Worm (Caenorhabditis elegans) whole organism, mixed stage, embryonic: ENCODE results near the gene nhr-177.

Source experiments
- M03D4.4 ChIP-seq: sonication (generic microtip); optimal IDR thresholded peaks from 2 replicates; lab custom pipeline; 2017; ENCODE audit warnings: mild to moderate bottlenecking, missing genetic modification characterization, missing compliant biosample characterization
- blmp-1 ChIP-seq: fragments of 150-350 bp; optimal IDR thresholded peaks from 2 replicates; lab custom pipeline; 2014; ENCODE audit warnings: missing biosample characterization, missing genetic modification characterization
- ceh-39 ChIP-seq: fragments of 150-350 bp; optimal IDR thresholded peaks from 2 replicates; lab custom pipeline; 2014; ENCODE audit warnings: missing biosample characterization, missing genetic modification characterization
- ceh-43 ChIP-seq: fragments of 200-800 bp; sonication (Bioruptor generic); optimal IDR thresholded peaks from 2 replicates; lab custom pipeline; 2018; ENCODE audit warnings: mild to moderate bottlenecking, missing genetic modification characterization, moderate library complexity, missing compliant biosample characterization
- ceh-83 ChIP-seq: fragments of 200-800 bp; sonication (Bioruptor generic); optimal IDR thresholded peaks from 2 replicates; lab custom pipeline; 2018; ENCODE audit warnings: mild to moderate bottlenecking, missing genetic modification characterization, missing compliant biosample characterization
- ces-1 ChIP-seq: fragments of 150-350 bp; optimal IDR thresholded peaks from 2 replicates; lab custom pipeline; 2014; ENCODE audit warnings: missing biosample characterization, missing genetic modification reagents, missing genetic modification characterization
- cnd-1 ChIP-seq: fragments of 200-800 bp; sonication (Bioruptor generic); optimal IDR thresholded peaks from 2 replicates; lab custom pipeline; 2018; ENCODE audit warnings: mild to moderate bottlenecking, missing genetic modification characterization, missing compliant biosample characterization
- drap-1 ChIP-seq: fragments of 200-800 bp; sonication (Bioruptor generic); optimal IDR thresholded peaks from 3 replicates; lab custom pipeline; 2018; ENCODE audit warnings: mild to moderate bottlenecking, missing genetic modification characterization, missing compliant biosample characterization
- elt-1 ChIP-seq: sonication (generic microtip); optimal IDR thresholded peaks from 2 replicates; lab custom pipeline; 2017; ENCODE audit warnings: missing genetic modification characterization, mild to moderate bottlenecking, missing compliant biosample characterization, antibody characterized with exemption, moderate library complexity, borderline replicate concordance; ENCODE audit not compliant: insufficient read depth
- flh-1 ChIP-seq: fragments of 200-800 bp; sonication (Bioruptor generic); optimal IDR thresholded peaks from 2 replicates; lab custom pipeline; 2018; ENCODE audit warnings: mild to moderate bottlenecking, missing genetic modification characterization, moderate library complexity, missing compliant biosample characterization
- ham-2 ChIP-seq: fragments of 200-800 bp; sonication (Bioruptor generic); optimal IDR thresholded peaks from 2 replicates; lab custom pipeline; 2018; ENCODE audit warnings: mild to moderate bottlenecking, missing genetic modification characterization, missing compliant biosample characterization
- hlh-1 ChIP-seq: fragments of 150-350 bp; optimal IDR thresholded peaks from 2 replicates; lab custom pipeline; 2014; ENCODE audit warnings: missing biosample characterization, missing genetic modification reagents, missing genetic modification characterization
- lin-13 ChIP-seq: fragments of 150-350 bp; optimal IDR thresholded peaks from 2 replicates; lab custom pipeline; 2014; ENCODE audit warnings: missing biosample characterization, missing genetic modification characterization
- lin-32 ChIP-seq: fragments of 200-800 bp; sonication (Bioruptor generic); optimal IDR thresholded peaks from 2 replicates; lab custom pipeline; 2018; ENCODE audit warnings: mild to moderate bottlenecking, missing genetic modification characterization, missing compliant biosample characterization
- lsy-2 ChIP-seq: fragments of 150-350 bp; optimal IDR thresholded peaks from 2 replicates; lab custom pipeline; 2014; ENCODE audit warnings: missing biosample characterization, missing genetic modification characterization
- mab-5 ChIP-seq: fragments of 150-350 bp; optimal IDR thresholded peaks from 2 replicates; lab custom pipeline; 2014; ENCODE audit warnings: missing biosample characterization, missing genetic modification characterization
- mep-1 ChIP-seq: fragments of 150-350 bp; optimal IDR thresholded peaks from 2 replicates; lab custom pipeline; 2017; ENCODE audit warnings: missing biosample characterization, missing genetic modification reagents, missing genetic modification characterization, inconsistent platforms
- nhr-2 ChIP-seq: fragments of 150-350 bp; optimal IDR thresholded peaks from 2 replicates; lab custom pipeline; 2014; ENCODE audit warnings: missing biosample characterization, missing genetic modification characterization
- nhr-28 ChIP-seq: fragments of 150-350 bp; optimal IDR thresholded peaks from 2 replicates; lab custom pipeline; 2014; ENCODE audit warnings: missing biosample characterization, missing genetic modification characterization
- pha-4 ChIP-seq: fragments of 150-350 bp; optimal IDR thresholded peaks from 2 replicates; lab custom pipeline; 2018; ENCODE audit warnings: missing biosample characterization, missing genetic modification reagents, missing genetic modification characterization
- sem-2 ChIP-seq: fragments of 200-800 bp; sonication (Bioruptor generic); optimal IDR thresholded peaks from 2 replicates; lab custom pipeline; 2018; ENCODE audit warnings: mild to moderate bottlenecking, missing genetic modification characterization, missing compliant biosample characterization
- snpc-4 ChIP-seq: fragments of 150-350 bp; optimal IDR thresholded peaks from 2 replicates; lab custom pipeline; 2014; ENCODE audit warnings: missing biosample characterization, missing genetic modification characterization
- sptf-1 ChIP-seq: sonication (generic microtip); optimal IDR thresholded peaks from 2 replicates; lab custom pipeline; 2017; ENCODE audit warnings: mild to moderate bottlenecking, missing genetic modification characterization, moderate library complexity, missing compliant biosample characterization
- unc-120 ChIP-seq: sonication (generic microtip); optimal IDR thresholded peaks from 2 replicates; lab custom pipeline; 2017; ENCODE audit warnings: missing genetic modification characterization, missing compliant biosample characterization; ENCODE audit not compliant: poor library complexity, severe bottlenecking
- unc-62 ChIP-seq: fragments of 150-350 bp; optimal IDR thresholded peaks from 2 replicates; lab custom pipeline; 2014; ENCODE audit warnings: missing biosample characterization, missing genetic modification reagents, missing genetic modification characterization
- zip-8 ChIP-seq: fragments of 150-350 bp; optimal IDR thresholded peaks from 2 replicates; lab custom pipeline; 2014; ENCODE audit warnings: missing biosample characterization, missing genetic modification characterization

Gene nhr-177

DNA sequence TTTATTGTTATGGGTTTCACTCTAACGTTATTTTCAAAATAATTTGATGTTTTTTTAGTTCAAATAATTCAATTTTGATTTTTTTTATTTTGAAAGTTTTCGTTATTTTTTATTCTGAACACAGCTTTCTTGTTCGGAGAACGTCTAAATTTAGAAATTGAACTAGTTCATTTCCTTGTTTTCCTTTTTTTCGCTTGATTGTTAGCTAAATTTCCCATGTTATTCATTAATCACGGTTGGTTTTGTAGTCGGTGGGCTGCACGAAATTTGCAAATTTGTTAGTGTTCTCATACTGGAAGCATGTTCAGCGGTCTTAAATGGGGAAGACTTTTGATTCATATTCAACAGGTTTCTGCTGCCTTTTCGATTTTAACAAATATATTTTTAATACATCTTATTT is 25.8 kb downstream of the nhr-177 start, which contains the start of gene str-222:
TSS of gene str-222 (plus strand) at position 301 of the 400 bp plus-strand sequence.
- TF ChIP-seq mab-5 (tag; lab: Kevin White, UChicago) (no peak), sptf-1 (tag; lab: Kevin White, UChicago) (no peak), zip-8 (tag; lab: Kevin White, UChicago) (no peak), M03D4.4 (tag; lab: Kevin White, UChicago) (no peak)

DNA sequence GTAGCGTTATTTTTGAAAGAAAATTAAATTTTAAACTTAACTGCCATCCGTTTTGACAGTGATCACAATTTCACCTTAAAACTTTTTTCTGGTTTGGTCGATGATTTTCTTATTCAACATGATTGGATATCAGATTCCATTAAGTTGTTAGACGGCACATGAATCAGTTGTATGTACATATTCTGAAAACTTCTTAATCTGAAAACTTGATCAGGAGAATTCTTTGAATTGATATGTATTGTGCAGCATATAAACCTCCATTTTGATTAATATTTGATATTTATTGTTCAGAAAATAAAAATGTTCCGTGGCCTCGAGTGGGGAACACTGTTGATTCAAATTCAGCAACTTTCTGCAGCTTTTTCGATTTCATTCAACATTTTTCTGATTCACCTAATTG is 29.9 kb downstream of the nhr-177 start, which contains the start of gene str-221:
TSS of gene str-221 (plus strand) at position 301 of the 400 bp plus-strand sequence.
- TF ChIP-seq lsy-2 (tag; lab: Kevin White, UChicago) = no peak
- no peak for TF ChIP-seq nhr-2
- no peak for TF ChIP-seq ces-1 (GFP tag; lab: Kevin White, UChicago)
- no peak for TF ChIP-seq sptf-1 (tag; lab: Kevin White, UChicago)
- no peak for TF ChIP-seq hlh-1 (tag; lab: Kevin White, UChicago)
- TF ChIP-seq flh-1 (GFP tag; lab: Kevin White, UChicago) = no peak
- no peak for TF ChIP-seq unc-120 (tag; lab: Kevin White, UChicago)
- TF ChIP-seq lin-32 (GFP tag; lab: Kevin White, UChicago) = no peak
- TF ChIP-seq ceh-83 = no peak

DNA sequence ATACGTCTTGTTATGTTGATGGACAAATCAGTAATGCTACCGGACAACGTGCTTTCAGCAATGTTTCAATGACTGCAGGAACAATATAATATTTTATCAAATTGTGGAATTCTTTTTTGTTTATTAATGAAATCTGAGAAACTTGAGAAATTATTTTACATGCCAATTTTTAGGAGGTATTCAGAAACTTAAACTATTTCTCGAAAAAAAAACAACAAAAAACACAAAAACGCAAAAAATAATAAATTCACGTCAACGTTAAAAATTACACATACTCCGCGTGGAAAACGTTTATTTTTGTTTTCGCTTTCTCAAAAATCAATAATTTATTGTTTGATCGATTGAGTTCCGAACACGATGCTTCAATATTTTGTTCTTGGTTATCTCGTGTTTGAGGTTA is 32.1 kb downstream of the nhr-177 start, which contains the start of gene Y46H3D.1:
TSS of gene Y46H3D.1 (plus strand) at position 301 of the 400 bp plus-strand sequence.
- no peak for TF ChIP-seq lin-32 (GFP tag; lab: Kevin White, UChicago)
- no peak for TF ChIP-seq nhr-28
- no peak for TF ChIP-seq pha-4 (tag; lab: Kevin White, UChicago)
- TF ChIP-seq zip-8 (tag; lab: Kevin White, UChicago) = no peak
- TF ChIP-seq ceh-43 (GFP tag; lab: Kevin White, UChicago) = no peak
- TF ChIP-seq M03D4.4 (tag; lab: Kevin White, UChicago) = no peak
- TF ChIP-seq cnd-1 (tag; lab: Kevin White, UChicago) = no peak

- TF ChIP-seq hlh-1 (tag; lab: Kevin White, UChicago) (no peak), sem-2 (GFP tag; lab: Kevin White, UChicago) (no peak), drap-1 (no peak), M03D4.4 (tag; lab: Kevin White, UChicago) (no peak), ham-2 (GFP tag; lab: Kevin White, UChicago) (no peak), pha-4 (tag; lab: Kevin White, UChicago) (no peak), mep-1 (tag; lab: Kevin White, UChicago) (no peak), unc-62 (GFP tag; lab: Kevin White, UChicago) (no peak), flh-1 (GFP tag; lab: Kevin White, UChicago) (no peak), snpc-4 (tag; lab: Kevin White, UChicago) (no peak), elt-1 (tag; lab: Kevin White, UChicago) (no peak), lsy-2 (tag; lab: Kevin White, UChicago) (no peak), blmp-1 (tag; lab: Kevin White, UChicago) (no peak)
- TF ChIP-seq, all 35 proteins: peak for 0
These were observed 32.7 kb downstream of the nhr-177 start for ce11 chrV:1642768-1643167.

DNA sequence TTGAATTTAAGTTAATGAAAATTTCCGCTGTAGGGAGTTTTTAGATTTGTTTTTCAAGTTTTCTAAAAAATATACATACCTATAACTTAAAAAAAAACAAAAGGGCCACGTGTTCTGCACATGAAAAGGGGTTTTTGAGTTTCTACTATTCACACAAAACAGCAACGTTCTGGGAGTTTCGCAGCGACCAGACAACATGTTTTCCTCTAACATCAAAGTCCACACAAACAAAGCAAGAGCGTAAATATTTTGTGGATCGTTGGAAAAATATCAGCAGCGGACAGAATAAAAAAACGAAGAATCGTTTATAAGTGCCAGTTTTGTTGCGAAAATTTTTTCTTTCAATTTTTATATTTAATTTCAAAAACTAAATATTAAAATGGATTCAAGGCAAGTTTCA is 33.8 kb downstream of the nhr-177 start, which contains the start of gene alh-2:
TSS of gene alh-2 (plus strand) at position 284 of the 400 bp plus-strand sequence.
- no peak for TF ChIP-seq snpc-4 (tag; lab: Kevin White, UChicago)
- TF ChIP-seq lin-13 (tag; lab: Kevin White, UChicago) = no peak
- no peak for TF ChIP-seq flh-1 (GFP tag; lab: Kevin White, UChicago)
- no peak for TF ChIP-seq zip-8 (tag; lab: Kevin White, UChicago)
- no peak for TF ChIP-seq lsy-2 (tag; lab: Kevin White, UChicago)
- no peak for TF ChIP-seq ceh-43 (GFP tag; lab: Kevin White, UChicago)
- no peak for TF ChIP-seq mab-5 (tag; lab: Kevin White, UChicago)
- no peak for TF ChIP-seq unc-62 (GFP tag; lab: Kevin White, UChicago)
- TF ChIP-seq mep-1 (tag; lab: Kevin White, UChicago) = no peak
- TF ChIP-seq cnd-1 (tag; lab: Kevin White, UChicago) = no peak
- no peak for TF ChIP-seq ceh-39 (tag; lab: Kevin White, UChicago)
- TF ChIP-seq sem-2 (GFP tag; lab: Kevin White, UChicago) = no peak

DNA sequence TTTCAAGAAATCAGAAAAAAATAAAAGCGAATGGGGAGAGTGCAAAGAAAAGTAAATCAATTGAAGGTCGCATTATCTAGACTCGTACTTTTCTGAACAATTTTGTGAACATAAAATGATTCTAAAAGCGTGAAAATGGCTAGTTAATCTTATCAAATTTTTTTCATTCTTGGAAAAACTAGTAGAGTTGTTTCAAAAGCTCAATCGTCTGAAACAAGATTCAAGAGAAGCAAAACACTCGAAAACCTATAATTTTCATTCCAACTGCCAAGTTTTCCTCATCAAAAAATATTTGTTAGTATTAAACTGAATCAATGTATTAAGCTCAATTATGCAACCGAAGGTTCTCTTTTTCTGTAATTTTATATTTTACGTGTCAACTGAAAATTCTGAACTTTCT is 37.9 kb downstream of the nhr-177 start, which contains the start of gene irld-45:
TSS of gene irld-45 (plus strand) at position 301 of the 400 bp plus-strand sequence.
- no peak for TF ChIP-seq flh-1 (GFP tag; lab: Kevin White, UChicago)
- no peak for TF ChIP-seq M03D4.4 (tag; lab: Kevin White, UChicago)
- no peak for TF ChIP-seq cnd-1 (tag; lab: Kevin White, UChicago)
